Comparison of ENCODE assay signal across 1 fruit fly cellular context in genomic region chr3L:1515820-1516540, dm6.
TF ChIP-seq lines count a peak whose summit lies in the region.

No protein-coding gene starts in this region.

TF ChIP-seq in whole organism, embryonic, 481 proteins besides CTCF, POLR2A, EP300 and RAD21 (continued from another document and continues in another):
- TF ChIP-seq bbx (GFP tag; IDR thresholded peaks at IDR 0.05; lab: Robert Waterston, UW; ENCODE audit: partially characterized antibody), result no peak
- peak; percentile 53; the same call in 1 of the 3 replicates for TF ChIP-seq otp (GFP tag; IDR thresholded peaks at IDR 0.05; lab: Robert Waterston, UW)
- peak; percentile 78 for TF ChIP-seq CG18619 (GFP tag; optimal IDR thresholded peaks at IDR 0.05; lab: Kevin White, UChicago)
- peak; percentile 70 for TF ChIP-seq nerfin-1 (tag; optimal IDR thresholded peaks at IDR 0.05; lab: Kevin White, UChicago)
- TF ChIP-seq CG17612 (GFP tag; IDR thresholded peaks at IDR 0.05; lab: Robert Waterston, UW), result no peak
- TF ChIP-seq Hey (tag; optimal IDR thresholded peaks at IDR 0.05; lab: Kevin White, UChicago), result no peak
- TF ChIP-seq CG9817 (tag; optimal IDR thresholded peaks at IDR 0.05; lab: Kevin White, UChicago), result peak; percentile 66
- TF ChIP-seq Xrp1 (GFP tag; IDR thresholded peaks at IDR 0.05; lab: Robert Waterston, UW), result peak; percentile 70
- peak; percentile 70 for TF ChIP-seq CG1603 (tag; optimal IDR thresholded peaks at IDR 0.05; lab: Kevin White, UChicago)
- TF ChIP-seq vvl (GFP tag; IDR thresholded peaks at IDR 0.05; lab: Robert Waterston, UW), result peak; percentile 69
- no peak for TF ChIP-seq CG18011 (GFP tag; optimal IDR thresholded peaks at IDR 0.05; lab: Kevin White, UChicago)
- TF ChIP-seq CG11723 (GFP tag; optimal IDR thresholded peaks at IDR 0.05; lab: Kevin White, UChicago), result peak; percentile 74
- TF ChIP-seq prd (optimal IDR thresholded peaks at IDR 0.05; lab: Kevin White, UChicago), result no peak
- peak; percentile 79 for TF ChIP-seq prd (GFP tag; IDR thresholded peaks at IDR 0.05; lab: Robert Waterston, UW)
- peak in 1 of 2 experiments; percentile 64 for TF ChIP-seq Pdp1 (GFP tag; optimal IDR thresholded peaks at IDR 0.05; lab: Kevin White, UChicago)
- peak; percentile 78 for TF ChIP-seq so (GFP tag; IDR thresholded peaks at IDR 0.05; lab: Robert Waterston, UW)
- TF ChIP-seq danr (GFP tag; IDR thresholded peaks at IDR 0.05; lab: Robert Waterston, UW), result peak; percentile 42; the same call in 1 of the 2 replicates
- TF ChIP-seq CG15269 (tag; optimal IDR thresholded peaks at IDR 0.05; lab: Kevin White, UChicago), result peak; percentile 58
- TF ChIP-seq maf-S (GFP tag; optimal IDR thresholded peaks at IDR 0.05; lab: Kevin White, UChicago), result peak; percentile 31
- TF ChIP-seq Sox102F (GFP tag; optimal IDR thresholded peaks at IDR 0.05; lab: Kevin White, UChicago), result peak; percentile 80
- TF ChIP-seq Ets65A (GFP tag; lab: Kevin White, UChicago), result peak; percentile 95
- TF ChIP-seq CG5180 (GFP tag; optimal IDR thresholded peaks at IDR 0.05; lab: Kevin White, UChicago), result peak; percentile 62
- peak; percentile 60 for TF ChIP-seq bcd (GFP tag; optimal IDR thresholded peaks at IDR 0.05; lab: Kevin White, UChicago)
- no peak for TF ChIP-seq nerfin-2 (GFP tag; IDR thresholded peaks at IDR 0.05; lab: Robert Waterston, UW; ENCODE audit: partially characterized antibody)
- no peak for TF ChIP-seq ash1 (GFP tag; optimal IDR thresholded peaks at IDR 0.05; lab: Kevin White, UChicago)
- TF ChIP-seq CkIIα-i1 (GFP tag; IDR thresholded peaks at IDR 0.05; lab: Robert Waterston, UW), result no peak
- TF ChIP-seq CG12104 (GFP tag; optimal IDR thresholded peaks at IDR 0.05; lab: Kevin White, UChicago), result peak; percentile 23
- TF ChIP-seq CG16863 (GFP tag; optimal IDR thresholded peaks at IDR 0.05; lab: Kevin White, UChicago), result peak; percentile 70
- peak; percentile 64 for TF ChIP-seq CG30431 (GFP tag; optimal IDR thresholded peaks at IDR 0.05; lab: Kevin White, UChicago)
- peak; percentile 37; the same call in 1 of the 3 replicates for TF ChIP-seq Aef1 (GFP tag; IDR thresholded peaks at IDR 0.05; lab: Robert Waterston, UW)
- TF ChIP-seq HHEX (GFP tag; optimal IDR thresholded peaks at IDR 0.05; lab: Kevin White, UChicago), result peak; percentile 53
- TF ChIP-seq toy (GFP tag; IDR thresholded peaks at IDR 0.05; lab: Robert Waterston, UW), result no peak
- no peak for TF ChIP-seq en (GFP tag; optimal IDR thresholded peaks at IDR 0.05; lab: Kevin White, UChicago)
- TF ChIP-seq Gug (GFP tag; IDR thresholded peaks at IDR 0.05; lab: Robert Waterston, UW), result peak; percentile 45; the same call in 3 of the 4 replicates
- TF ChIP-seq nom (GFP tag; optimal IDR thresholded peaks at IDR 0.05; lab: Kevin White, UChicago), result peak; percentile 10
- no peak for TF ChIP-seq da (GFP tag; optimal IDR thresholded peaks at IDR 0.05; lab: Kevin White, UChicago)
- peak; percentile 70 for TF ChIP-seq CG8944 (GFP tag; optimal IDR thresholded peaks at IDR 0.05; lab: Kevin White, UChicago)
- TF ChIP-seq Atf-2 (GFP tag; optimal IDR thresholded peaks at IDR 0.05; lab: Kevin White, UChicago), result peak; percentile 74
- peak; percentile 47; the same call in 1 of the 2 replicates for TF ChIP-seq peb (GFP tag; IDR thresholded peaks at IDR 0.05; lab: Robert Waterston, UW)
- TF ChIP-seq CG34376 (GFP tag; optimal IDR thresholded peaks at IDR 0.05; lab: Kevin White, UChicago), result no peak
- TF ChIP-seq chm (GFP tag; IDR thresholded peaks at IDR 0.05; lab: Robert Waterston, UW), result peak; percentile 61; the same call in 1 of the 2 replicates
- TF ChIP-seq Meics (GFP tag; optimal IDR thresholded peaks at IDR 0.05; lab: Kevin White, UChicago), result peak; percentile 18
- TF ChIP-seq HLHmδ (GFP tag; optimal IDR thresholded peaks at IDR 0.05; lab: Kevin White, UChicago), result peak; percentile 21
- no peak for TF ChIP-seq Kr (GFP tag; optimal IDR thresholded peaks at IDR 0.05; lab: Kevin White, UChicago)
- TF ChIP-seq gcm (GFP tag; optimal IDR thresholded peaks at IDR 0.05; lab: Kevin White, UChicago), result peak; percentile 69
- TF ChIP-seq dmrt99B (tag; optimal IDR thresholded peaks at IDR 0.05; lab: Kevin White, UChicago), result peak; percentile 84
- 0 out of 2 replicates have a peak, but pooled peaks have one; percentile 8 for TF ChIP-seq NFAT (GFP tag; IDR thresholded peaks at IDR 0.05; lab: Robert Waterston, UW)
- TF ChIP-seq CG8478 (optimal IDR thresholded peaks at IDR 0.05; lab: Kevin White, UChicago), result no peak
- peak; percentile 12 for TF ChIP-seq cato (GFP tag; optimal IDR thresholded peaks at IDR 0.05; lab: Kevin White, UChicago; ENCODE audit: borderline replicate concordance)
- TF ChIP-seq C15 (GFP tag; IDR thresholded peaks at IDR 0.05; lab: Robert Waterston, UW), result no peak
- TF ChIP-seq Rx (GFP tag; IDR thresholded peaks at IDR 0.05; lab: Robert Waterston, UW), result peak; percentile 39; the same call in 1 of the 2 replicates
- peak; percentile 34 for TF ChIP-seq CG4707 (GFP tag; optimal IDR thresholded peaks at IDR 0.05; lab: Kevin White, UChicago)
- peak; percentile 35 for TF ChIP-seq Spps (tag; optimal IDR thresholded peaks at IDR 0.05; lab: Kevin White, UChicago)
- peak; percentile 51 for TF ChIP-seq CG6272 (GFP tag; IDR thresholded peaks at IDR 0.05; lab: Robert Waterston, UW)
- peak; percentile 69 for TF ChIP-seq unpg (GFP tag; optimal IDR thresholded peaks at IDR 0.05; lab: Kevin White, UChicago)
- peak; percentile 56 for TF ChIP-seq trem (tag; optimal IDR thresholded peaks at IDR 0.05; lab: Kevin White, UChicago)
- no peak for TF ChIP-seq CG10321 (GFP tag; IDR thresholded peaks at IDR 0.05; lab: Robert Waterston, UW)
- no peak for TF ChIP-seq unc-4 (GFP tag; IDR thresholded peaks at IDR 0.05; lab: Robert Waterston, UW; ENCODE audit: partially characterized antibody)
- peak; percentile 8 for TF ChIP-seq CG9797 (GFP tag; optimal IDR thresholded peaks at IDR 0.05; lab: Kevin White, UChicago)
- TF ChIP-seq CG43689 (GFP tag; IDR thresholded peaks at IDR 0.05; lab: Robert Waterston, UW), result 0 out of 2 replicates have a peak, but pooled peaks have one; percentile 19
- no peak for TF ChIP-seq CG6765 (GFP tag; optimal IDR thresholded peaks at IDR 0.05; lab: Kevin White, UChicago)
- TF ChIP-seq CG8281 (tag; optimal IDR thresholded peaks at IDR 0.05; lab: Kevin White, UChicago), result peak; percentile 45
- TF ChIP-seq CG17359 (tag; optimal IDR thresholded peaks at IDR 0.05; lab: Kevin White, UChicago), result peak; percentile 80
- TF ChIP-seq CG2116 (GFP tag; optimal IDR thresholded peaks at IDR 0.05; lab: Kevin White, UChicago), result peak; percentile 34
- TF ChIP-seq CG1647 (GFP tag; optimal IDR thresholded peaks at IDR 0.05; lab: Kevin White, UChicago), result no peak
- TF ChIP-seq bigmax (GFP tag; optimal IDR thresholded peaks at IDR 0.05; lab: Kevin White, UChicago), result no peak
- peak; percentile 68 for TF ChIP-seq zfh1 (GFP tag; IDR thresholded peaks at IDR 0.05; lab: Robert Waterston, UW)
- no peak for TF ChIP-seq cas (GFP tag; IDR thresholded peaks at IDR 0.05; lab: Robert Waterston, UW)
- TF ChIP-seq CG2199 (GFP tag; IDR thresholded peaks at IDR 0.05; lab: Robert Waterston, UW), result peak; percentile 76; the same call in 2 of the 3 replicates
- no peak for TF ChIP-seq corto (GFP tag; optimal IDR thresholded peaks at IDR 0.05; lab: Kevin White, UChicago)
- TF ChIP-seq CG9932 (GFP tag; IDR thresholded peaks at IDR 0.05; lab: Robert Waterston, UW), result peak; percentile 25; the same call in 1 of the 2 replicates
- TF ChIP-seq CG6683 (GFP tag; optimal IDR thresholded peaks at IDR 0.05; lab: Kevin White, UChicago), result no peak
- TF ChIP-seq Side (GFP tag; optimal IDR thresholded peaks at IDR 0.05; lab: Kevin White, UChicago), result peak; percentile 4
- TF ChIP-seq sens (GFP tag; lab: Kevin White, UChicago), result peak; percentile 97
- peak; percentile 23 for TF ChIP-seq CG12659 (GFP tag; optimal IDR thresholded peaks at IDR 0.05; lab: Kevin White, UChicago)
- peak; percentile 61 for TF ChIP-seq slp2 (GFP tag; optimal IDR thresholded peaks at IDR 0.05; lab: Kevin White, UChicago)
- peak; percentile 71 for TF ChIP-seq dm (GFP tag; optimal IDR thresholded peaks at IDR 0.05; lab: Kevin White, UChicago)
- peak; percentile 82 for TF ChIP-seq gsb-n (tag; optimal IDR thresholded peaks at IDR 0.05; lab: Kevin White, UChicago)
- peak; percentile 31 for TF ChIP-seq sqz (GFP tag; optimal IDR thresholded peaks at IDR 0.05; lab: Kevin White, UChicago)
- peak; percentile 71 for TF ChIP-seq dysf (GFP tag; IDR thresholded peaks at IDR 0.05; lab: Robert Waterston, UW)
- TF ChIP-seq sc (optimal IDR thresholded peaks at IDR 0.05; lab: Kevin White, UChicago), result no peak
- peak; percentile 68 for TF ChIP-seq sc (GFP tag; optimal IDR thresholded peaks at IDR 0.05; lab: Kevin White, UChicago)
- peak; percentile 49 for TF ChIP-seq CG10654 (GFP tag; optimal IDR thresholded peaks at IDR 0.05; lab: Kevin White, UChicago)
- peak; percentile 71 for TF ChIP-seq shn (GFP tag; optimal IDR thresholded peaks at IDR 0.05; lab: Kevin White, UChicago)
- no peak for TF ChIP-seq exex (tag; optimal IDR thresholded peaks at IDR 0.05; lab: Kevin White, UChicago)
- TF ChIP-seq salm (tag; optimal IDR thresholded peaks at IDR 0.05; lab: Kevin White, UChicago), result peak; percentile 55
- TF ChIP-seq CG11085 (GFP tag; IDR thresholded peaks at IDR 0.05; lab: Robert Waterston, UW), result no peak
- peak; percentile 41 for TF ChIP-seq CG4730 (GFP tag; IDR thresholded peaks at IDR 0.05; lab: Robert Waterston, UW)
- TF ChIP-seq emc (GFP tag; optimal IDR thresholded peaks at IDR 0.05; lab: Kevin White, UChicago), result no peak
- peak; percentile 8 for TF ChIP-seq Jarid2 (GFP tag; optimal IDR thresholded peaks at IDR 0.05; lab: Kevin White, UChicago)
- TF ChIP-seq repo (GFP tag; optimal IDR thresholded peaks at IDR 0.05; lab: Kevin White, UChicago), result peak; percentile 43
- peak; percentile 56 for TF ChIP-seq CG12299 (tag; optimal IDR thresholded peaks at IDR 0.05; lab: Kevin White, UChicago)
- peak; percentile 82 for TF ChIP-seq CG15601 (tag; optimal IDR thresholded peaks at IDR 0.05; lab: Kevin White, UChicago)
- TF ChIP-seq E2f1 (GFP tag; IDR thresholded peaks at IDR 0.05; lab: Robert Waterston, UW), result 0 out of 2 replicates have a peak, but pooled peaks have one; percentile 25
- TF ChIP-seq B-H2 (GFP tag; optimal IDR thresholded peaks at IDR 0.05; lab: Kevin White, UChicago), result no peak
- TF ChIP-seq tna (GFP tag; IDR thresholded peaks at IDR 0.05; lab: Robert Waterston, UW; ENCODE audit: partially characterized antibody), result no peak
- peak; percentile 81 for TF ChIP-seq CG8924 (tag; optimal IDR thresholded peaks at IDR 0.05; lab: Kevin White, UChicago)
- TF ChIP-seq CG7786 (GFP tag; optimal IDR thresholded peaks at IDR 0.05; lab: Kevin White, UChicago), result peak; percentile 66
- TF ChIP-seq kay (GFP tag; optimal IDR thresholded peaks at IDR 0.05; lab: Kevin White, UChicago), result no peak
- TF ChIP-seq ttk (GFP tag; IDR thresholded peaks at IDR 0.05; lab: Robert Waterston, UW), result peak; percentile 53
- TF ChIP-seq Bdp1 (GFP tag; optimal IDR thresholded peaks at IDR 0.05; lab: Kevin White, UChicago), result peak; percentile 45
- peak; percentile 50 for TF ChIP-seq Hmr (GFP tag; optimal IDR thresholded peaks at IDR 0.05; lab: Kevin White, UChicago)
- peak; percentile 56 for TF ChIP-seq CG32532 (GFP tag; IDR thresholded peaks at IDR 0.05; lab: Robert Waterston, UW)
- TF ChIP-seq CG11504 (tag; optimal IDR thresholded peaks at IDR 0.05; lab: Kevin White, UChicago), result peak; percentile 83
- TF ChIP-seq CG10209 (GFP tag; optimal IDR thresholded peaks at IDR 0.05; lab: Kevin White, UChicago), result peak; percentile 66
- TF ChIP-seq BtbVII (GFP tag; optimal IDR thresholded peaks at IDR 0.05; lab: Kevin White, UChicago), result peak; percentile 26
- TF ChIP-seq TFAM (GFP tag; optimal IDR thresholded peaks at IDR 0.05; lab: Kevin White, UChicago), result no peak
- TF ChIP-seq tio (GFP tag; optimal IDR thresholded peaks at IDR 0.05; lab: Kevin White, UChicago), result peak; percentile 66
- peak; percentile 86 for TF ChIP-seq phol (tag; optimal IDR thresholded peaks at IDR 0.05; lab: Kevin White, UChicago)
- TF ChIP-seq Dad (GFP tag; optimal IDR thresholded peaks at IDR 0.05; lab: Kevin White, UChicago), result peak; percentile 60
- TF ChIP-seq CG15696 (tag; optimal IDR thresholded peaks at IDR 0.05; lab: Kevin White, UChicago), result peak; percentile 77
- TF ChIP-seq Oaz (GFP tag; IDR thresholded peaks at IDR 0.05; lab: Robert Waterston, UW), result no peak
- TF ChIP-seq CG1792 (GFP tag; optimal IDR thresholded peaks at IDR 0.05; lab: Kevin White, UChicago), result peak; percentile 46
- TF ChIP-seq CG34224 (GFP tag; IDR thresholded peaks at IDR 0.05; lab: Robert Waterston, UW; ENCODE audit: partially characterized antibody), result no peak
- TF ChIP-seq CG9437 (GFP tag; optimal IDR thresholded peaks at IDR 0.05; lab: Kevin White, UChicago), result peak; percentile 73
- TF ChIP-seq CG10431 (GFP tag; optimal IDR thresholded peaks at IDR 0.05; lab: Kevin White, UChicago), result peak; percentile 60
- no peak for TF ChIP-seq wdn (GFP tag; IDR thresholded peaks at IDR 0.05; lab: Robert Waterston, UW)
- TF ChIP-seq CG2678 (tag; optimal IDR thresholded peaks at IDR 0.05; lab: Kevin White, UChicago), result peak; percentile 83
- no peak for TF ChIP-seq CG17912 (GFP tag; optimal IDR thresholded peaks at IDR 0.05; lab: Kevin White, UChicago)
- TF ChIP-seq MBD-R2 (GFP tag; IDR thresholded peaks at IDR 0.05; lab: Robert Waterston, UW), result no peak
- no peak for TF ChIP-seq hkb (optimal IDR thresholded peaks at IDR 0.05; lab: Kevin White, UChicago)
- TF ChIP-seq hkb (GFP tag; IDR thresholded peaks at IDR 0.05; lab: Robert Waterston, UW), result peak; percentile 69
- TF ChIP-seq fd64A (GFP tag; optimal IDR thresholded peaks at IDR 0.05; lab: Kevin White, UChicago), result peak; percentile 52
- TF ChIP-seq bsh (GFP tag; optimal IDR thresholded peaks at IDR 0.05; lab: Kevin White, UChicago), result peak in 1 of 2 experiments; percentile 84
- peak; percentile 16 for TF ChIP-seq CG12744 (GFP tag; optimal IDR thresholded peaks at IDR 0.05; lab: Kevin White, UChicago)
- peak; percentile 56 for TF ChIP-seq CG10267 (tag; optimal IDR thresholded peaks at IDR 0.05; lab: Kevin White, UChicago)
- TF ChIP-seq ara (GFP tag; IDR thresholded peaks at IDR 0.05; lab: Robert Waterston, UW), result peak; percentile 72
- peak; percentile 47 for TF ChIP-seq HLH54F (GFP tag; optimal IDR thresholded peaks at IDR 0.05; lab: Kevin White, UChicago)
- peak; percentile 65 for TF ChIP-seq onecut (GFP tag; IDR thresholded peaks at IDR 0.05; lab: Robert Waterston, UW)
- no peak for TF ChIP-seq nau (GFP tag; optimal IDR thresholded peaks at IDR 0.05; lab: Kevin White, UChicago)
- TF ChIP-seq jigr1 (GFP tag; IDR thresholded peaks at IDR 0.05; lab: Robert Waterston, UW), result 0 out of 3 replicates have a peak, but pooled peaks have one; percentile 37
- no peak for TF ChIP-seq eve (GFP tag; optimal IDR thresholded peaks at IDR 0.05; lab: Kevin White, UChicago)
